Fruit fly (Drosophila melanogaster) whole organism, wandering third instar larva: ENCODE data around the gene CG11656.

ENCODE experiments used
- Abd-B ChIP-seq: fragments of >200 bp; optimal IDR thresholded peaks from 2 replicates; lab custom pipeline; 2017; ENCODE audit warnings: missing biosample characterization, missing genetic modification characterization
- CG9705 ChIP-seq: fragments of 200-800 bp; sonication (Bioruptor generic); optimal IDR thresholded peaks from 2 replicates; lab custom pipeline; 2018; ENCODE audit warnings: missing biosample characterization, mild to moderate bottlenecking, missing genetic modification characterization
- CrebA ChIP-seq: fragments of 200-800 bp; sonication (Bioruptor generic); optimal IDR thresholded peaks from 2 replicates; lab custom pipeline; 2016; ENCODE audit warnings: missing biosample characterization, mild to moderate bottlenecking, missing genetic modification characterization, borderline replicate concordance
- Dfd ChIP-seq: fragments of >200 bp; optimal IDR thresholded peaks from 2 replicates; lab custom pipeline; 2017; ENCODE audit warnings: missing biosample characterization, missing genetic modification characterization
- Dif ChIP-seq: fragments of 200-275, 200-300 bp; sonication (Bioruptor generic); optimal IDR thresholded peaks from 2 replicates; lab custom pipeline; 2018; ENCODE audit warnings: missing biosample characterization, missing genetic modification characterization; ENCODE audit not compliant: partially characterized antibody
- GATAd ChIP-seq: sonication (Bioruptor generic); optimal IDR thresholded peaks from 2 replicates; lab custom pipeline; 2016; ENCODE audit warnings: missing biosample characterization, missing genetic modification characterization
- HLH106 ChIP-seq: fragments of 200-800 bp; optimal IDR thresholded peaks from 3 replicates; lab custom pipeline; 2019; ENCODE audit warnings: missing biosample characterization, mild to moderate bottlenecking, missing genetic modification characterization, moderate library complexity
- Hnf4 ChIP-seq: fragments of 200-800 bp; sonication (Bioruptor generic); optimal IDR thresholded peaks from 2 replicates; lab custom pipeline; 2016; ENCODE audit warnings: missing biosample characterization, mild to moderate bottlenecking, missing genetic modification characterization
- Hr78 ChIP-seq: fragments of >200 bp; optimal IDR thresholded peaks from 2 replicates; lab custom pipeline; 2017; ENCODE audit warnings: missing biosample characterization, missing genetic modification characterization
- Jra ChIP-seq: sonication (Bioruptor generic); optimal IDR thresholded peaks from 2 replicates; lab custom pipeline; 2016; ENCODE audit warnings: missing biosample characterization, missing genetic modification characterization
- Mio ChIP-seq: sonication (Bioruptor generic); optimal IDR thresholded peaks from 2 replicates; lab custom pipeline; 2016; ENCODE audit warnings: missing biosample characterization, missing genetic modification characterization
- Myc ChIP-seq: fragments of >200 bp; optimal IDR thresholded peaks from 2 replicates; lab custom pipeline; 2017
- N ChIP-seq: fragments of >200 bp; optimal IDR thresholded peaks from 2 replicates; lab custom pipeline; 2018; ENCODE audit warnings: missing biosample characterization, missing external identifiers, missing genetic modification characterization
- OdsH ChIP-seq: fragments of 200-800 bp; sonication (Bioruptor generic); optimal IDR thresholded peaks from 2 replicates; lab custom pipeline; 2016; ENCODE audit warnings: missing biosample characterization, mild to moderate bottlenecking, missing genetic modification characterization
- Rel ChIP-seq, 2 experiments: fragments of 200-800 bp; sonication (Bioruptor generic) in 1 of 2; optimal IDR thresholded peaks; 2 replicates in 1 of 2; 3 replicates in 1 of 2; lab custom pipeline; 2016 to 2019; ENCODE audit warnings: mild to moderate bottlenecking in 2 of 2, missing biosample characterization in 2 of 2, missing genetic modification characterization in 2 of 2, moderate library complexity in 1 of 2
- Sp1 ChIP-seq: fragments of 200-800 bp; sonication (Bioruptor generic); optimal IDR thresholded peaks from 3 replicates; lab custom pipeline; 2019; ENCODE audit warnings: missing biosample characterization, mild to moderate bottlenecking, missing genetic modification characterization, moderate library complexity
- Vsx2 ChIP-seq: fragments of 200-300, 225-300 bp; sonication (Bioruptor generic); optimal IDR thresholded peaks from 2 replicates; lab custom pipeline; 2018; ENCODE audit warnings: missing biosample characterization, missing genetic modification characterization; ENCODE audit not compliant: partially characterized antibody
- brk ChIP-seq: fragments of 200-800 bp; sonication (Bioruptor generic); optimal IDR thresholded peaks from 2 replicates; lab custom pipeline; 2016; ENCODE audit warnings: missing biosample characterization, mild to moderate bottlenecking, missing genetic modification characterization
- dl ChIP-seq, 2 experiments: fragments of 175-275, 200-275 bp in 1 of 2; fragments of 200-275 bp in 1 of 2; sonication (Bioruptor generic); optimal IDR thresholded peaks; lab custom pipeline; 2018; ENCODE audit warnings: mild to moderate bottlenecking in 2 of 2, missing biosample characterization in 2 of 2, missing genetic modification characterization in 2 of 2, moderate library complexity in 2 of 2; ENCODE audit not compliant: partially characterized antibody in 2 of 2, insufficient read depth in 1 of 2
- dmrt93B ChIP-seq: fragments of 200-800 bp; sonication (Bioruptor generic); optimal IDR thresholded peaks from 2 replicates; lab custom pipeline; 2018; ENCODE audit warnings: missing biosample characterization, mild to moderate bottlenecking, missing genetic modification characterization
- dsf ChIP-seq: sonication (Bioruptor generic); optimal IDR thresholded peaks from 2 replicates; lab custom pipeline; 2016; ENCODE audit warnings: missing biosample characterization, missing genetic modification characterization, borderline replicate concordance
- ey ChIP-seq: fragments of 200-800 bp; sonication (Bioruptor generic); optimal IDR thresholded peaks from 2 replicates; lab custom pipeline; 2016; ENCODE audit warnings: missing biosample characterization, missing genetic modification characterization
- foxo ChIP-seq, 2 experiments: fragments of 200-800 bp; sonication (Bioruptor generic); optimal IDR thresholded peaks; 2 replicates in 1 of 2; 3 replicates in 1 of 2; lab custom pipeline; 2016 to 2017; ENCODE audit warnings: missing biosample characterization in 2 of 2, missing genetic modification characterization in 2 of 2
- fru ChIP-seq: fragments of 200-800 bp; sonication (Bioruptor generic); optimal IDR thresholded peaks from 3 replicates; lab custom pipeline; 2016; ENCODE audit warnings: missing biosample characterization, mild to moderate bottlenecking, missing genetic modification characterization
- h ChIP-seq: fragments of 200-800 bp; sonication (Bioruptor generic); optimal IDR thresholded peaks from 3 replicates; lab custom pipeline; 2016; ENCODE audit warnings: missing biosample characterization, mild to moderate bottlenecking, missing genetic modification characterization
- jim ChIP-seq: fragments of 175-275, 200-325 bp; sonication (Bioruptor generic); optimal IDR thresholded peaks from 2 replicates; lab custom pipeline; 2016; ENCODE audit warnings: missing biosample characterization, mild to moderate bottlenecking, missing genetic modification characterization
- pan ChIP-seq: fragments of >200 bp; optimal IDR thresholded peaks from 2 replicates; lab custom pipeline; 2017
- psq ChIP-seq: fragments of 200-800 bp; sonication (Bioruptor generic); optimal IDR thresholded peaks from 3 replicates; lab custom pipeline; 2017; ENCODE audit warnings: missing biosample characterization, mild to moderate bottlenecking, missing genetic modification characterization, moderate library complexity
- rgr ChIP-seq: fragments of 200-800 bp; sonication (Bioruptor generic); optimal IDR thresholded peaks from 3 replicates; lab custom pipeline; 2016; ENCODE audit warnings: missing biosample characterization, mild to moderate bottlenecking, missing genetic modification characterization
- sage ChIP-seq: fragments of 200-800 bp; sonication (Bioruptor generic); optimal IDR thresholded peaks from 2 replicates; lab custom pipeline; 2016; ENCODE audit warnings: missing biosample characterization, mild to moderate bottlenecking, missing genetic modification characterization
- sv ChIP-seq: fragments of 200-800 bp; sonication (Bioruptor generic); optimal IDR thresholded peaks from 3 replicates; lab custom pipeline; 2016; ENCODE audit warnings: missing biosample characterization, missing genetic modification characterization
- tai ChIP-seq: sonication (Bioruptor generic); optimal IDR thresholded peaks from 2 replicates; lab custom pipeline; 2016; ENCODE audit warnings: missing biosample characterization, missing genetic modification characterization
- usp ChIP-seq: fragments of >200 bp; optimal IDR thresholded peaks from 2 replicates; lab custom pipeline; 2017; ENCODE audit warnings: missing biosample characterization, missing genetic modification characterization

Gene CG11656

DNA sequence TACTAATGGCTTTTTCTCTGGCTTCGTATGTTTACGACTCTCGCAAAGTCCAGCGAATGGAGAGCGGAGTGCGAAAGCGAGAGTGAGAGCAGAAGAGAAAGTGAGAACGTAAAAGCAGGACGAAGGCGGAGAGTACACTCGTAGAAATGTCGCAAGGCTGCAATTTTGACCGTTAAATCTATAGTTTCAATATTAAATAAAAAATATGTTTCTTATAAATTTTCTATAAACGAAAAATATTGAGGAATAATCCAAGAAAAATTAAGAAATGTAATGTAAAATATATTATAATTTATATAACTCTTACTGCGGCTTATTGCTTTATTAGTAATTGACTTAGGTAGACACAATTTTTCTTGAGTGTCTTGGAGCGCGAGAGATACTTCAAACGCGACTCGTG lies 35.2 kb upstream of the CG11656 start:
- TF ChIP-seq rgr (GFP tag; lab: Kevin White, UChicago): peak; percentile 1
- no peak for TF ChIP-seq Mio (GFP tag; lab: Kevin White, UChicago)
- peak; percentile 26 for TF ChIP-seq Dif (GFP tag; lab: Kevin White, UChicago)
- TF ChIP-seq OdsH (GFP tag; lab: Kevin White, UChicago): peak; percentile 47
- peak in 1 of 2 experiments; percentile 53 for TF ChIP-seq foxo (GFP tag; optimal IDR thresholded peaks at IDR 0.05; lab: Kevin White, UChicago)
- no peak for TF ChIP-seq GATAd (GFP tag; lab: Kevin White, UChicago)
- TF ChIP-seq psq: peak; percentile 23
- no peak for TF ChIP-seq sv
- TF ChIP-seq ey (GFP tag; lab: Kevin White, UChicago): no peak
- no peak for TF ChIP-seq dmrt93B (GFP tag; lab: Kevin White, UChicago)
- TF ChIP-seq fru (GFP tag; lab: Kevin White, UChicago): peak; percentile 33
- TF ChIP-seq, all 38 proteins: peak for 6

- TF ChIP-seq tai (GFP tag; lab: Kevin White, UChicago) (no peak), Dfd (GFP tag; lab: Kevin White, UChicago) (peak; percentile 95)
Observed at dm6 chr3R:12975223-12975622, 34.5 kb upstream of the CG11656 start.

DNA sequence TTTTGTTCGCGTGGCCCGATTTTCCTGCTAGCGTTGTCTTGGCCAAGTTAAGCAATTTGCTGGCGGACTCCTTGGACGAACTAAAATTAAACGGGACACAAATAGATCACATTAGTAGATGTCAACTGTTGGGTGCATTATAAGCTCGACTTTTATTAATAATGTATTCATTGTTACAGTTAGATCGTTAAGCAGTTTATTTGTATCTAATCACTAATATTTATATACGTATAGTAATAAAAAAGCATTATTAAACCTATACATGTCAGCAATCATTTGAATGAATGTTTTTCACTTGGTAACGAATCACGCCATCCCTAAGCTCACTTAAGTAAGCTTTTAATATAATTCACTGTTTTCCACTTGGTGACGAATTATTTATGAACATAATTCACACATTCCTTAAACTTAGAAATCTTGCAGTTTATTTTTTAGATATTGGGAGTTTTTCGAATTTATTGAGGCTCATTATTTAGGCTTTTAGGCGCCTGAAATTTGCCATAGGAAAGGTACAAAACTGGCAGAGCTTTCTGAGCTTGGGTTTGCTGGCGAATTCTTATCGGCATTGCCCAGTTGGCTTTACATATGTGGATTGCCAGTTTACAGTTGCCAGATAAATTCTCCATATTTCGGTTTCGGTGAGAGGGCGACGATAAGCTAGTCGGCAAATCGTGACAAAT lies 32.2 kb upstream of the CG11656 start, which contains the start of the genes CG7381 and CG7091:
Gene CG7381, minus strand, starts transcription at position 101 of the 680 bp plus-strand sequence.
Gene CG7091, plus strand, starts transcription at position 630 of the 680 bp plus-strand sequence.
- no peak for TF ChIP-seq tai (GFP tag; lab: Kevin White, UChicago)
- TF ChIP-seq Hnf4 (GFP tag; lab: Kevin White, UChicago): no peak
- TF ChIP-seq pan (lab: Kevin White, UChicago): no peak
- TF ChIP-seq Dfd (GFP tag; lab: Kevin White, UChicago): no peak
- TF ChIP-seq psq: no peak
- TF ChIP-seq CrebA (GFP tag; lab: Kevin White, UChicago): no peak
- no peak for TF ChIP-seq Myc (lab: Kevin White, UChicago)

DNA sequence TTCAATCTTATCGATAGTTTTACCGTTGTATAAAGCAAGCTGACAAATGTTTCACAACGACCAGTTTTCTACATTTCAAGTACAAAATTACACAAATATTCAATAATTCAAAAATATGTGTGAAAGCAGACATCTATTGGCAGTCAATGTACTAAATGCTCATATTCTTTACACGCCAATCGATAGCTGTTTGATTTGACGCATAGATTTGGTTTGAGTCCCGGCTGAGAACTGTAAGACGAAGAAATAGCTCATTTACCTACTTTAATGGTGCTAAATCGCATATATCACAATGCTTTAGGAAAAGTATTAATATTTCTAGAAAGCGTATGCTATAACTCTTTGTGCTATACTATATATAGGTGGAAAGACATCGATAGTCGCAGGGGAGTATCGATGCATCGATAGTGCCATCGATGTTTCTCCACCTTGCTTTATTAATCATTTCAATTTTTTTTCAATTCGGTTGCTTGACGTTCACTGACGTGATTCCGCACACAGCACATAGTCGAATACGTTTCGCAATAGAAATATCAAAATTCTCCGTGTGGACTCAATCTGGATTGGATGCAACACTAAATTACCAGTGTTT lies 29.0 kb upstream of the CG11656 start, which contains the start of gene Paip2:
Gene Paip2, plus strand, starts transcription at position 165 of the 592 bp plus-strand sequence.
- TF ChIP-seq Myc (lab: Kevin White, UChicago) (peak; percentile 26), psq (peak; percentile 20), Jra (GFP tag; lab: Kevin White, UChicago) (peak; percentile 19), foxo (GFP tag; optimal IDR thresholded peaks at IDR 0.05; lab: Kevin White, UChicago) (no peak), h (GFP tag; lab: Kevin White, UChicago) (peak; percentile 26), Sp1 (peak; percentile 0), usp (GFP tag; lab: Kevin White, UChicago) (no peak), pan (lab: Kevin White, UChicago) (no peak), Hnf4 (GFP tag; lab: Kevin White, UChicago) (peak; percentile 32), Dfd (GFP tag; lab: Kevin White, UChicago) (no peak), brk (peak; percentile 51), Rel (GFP tag; optimal IDR thresholded peaks at IDR 0.05; lab: Kevin White, UChicago) (no peak), Rel (tag; optimal IDR thresholded peaks at IDR 0.05; lab: Kevin White, UChicago) (peak; percentile 46), tai (GFP tag; lab: Kevin White, UChicago) (peak; percentile 24), rgr (GFP tag; lab: Kevin White, UChicago) (peak; percentile 14), dsf (GFP tag; lab: Kevin White, UChicago) (no peak), N (no peak)

- TF ChIP-seq Hnf4 (GFP tag; lab: Kevin White, UChicago) (no peak), sage (GFP tag; lab: Kevin White, UChicago) (no peak), ey (GFP tag; lab: Kevin White, UChicago) (peak; percentile 22), Abd-B (GFP tag; lab: Kevin White, UChicago) (no peak), Sp1 (peak; percentile 74), dmrt93B (GFP tag; lab: Kevin White, UChicago) (peak; percentile 28), Vsx2 (GFP tag; lab: Kevin White, UChicago) (no peak), dl (GFP tag; optimal IDR thresholded peaks at IDR 0.05; lab: Kevin White, UChicago; ENCODE audit: insufficient read depth in 1 of 2, partially characterized antibody in 2 of 2) (no peak), Rel (GFP tag; optimal IDR thresholded peaks at IDR 0.05; lab: Kevin White, UChicago) (no peak), Rel (tag; optimal IDR thresholded peaks at IDR 0.05; lab: Kevin White, UChicago) (no peak), jim (GFP tag; lab: Kevin White, UChicago) (peak; percentile 64), pan (lab: Kevin White, UChicago) (no peak), foxo (GFP tag; optimal IDR thresholded peaks at IDR 0.05; lab: Kevin White, UChicago) (peak in 1 of 2 experiments; percentile 72), Hr78 (GFP tag; lab: Kevin White, UChicago) (no peak), HLH106 (tag; lab: Kevin White, UChicago) (peak; percentile 69), Myc (lab: Kevin White, UChicago) (no peak), psq (peak; percentile 18), CG9705 (GFP tag; lab: Kevin White, UChicago) (peak; percentile 31), N (peak; percentile 33), sv (peak; percentile 33), Jra (GFP tag; lab: Kevin White, UChicago) (no peak), rgr (GFP tag; lab: Kevin White, UChicago) (peak; percentile 46), fru (GFP tag; lab: Kevin White, UChicago) (peak; percentile 63), GATAd (GFP tag; lab: Kevin White, UChicago) (no peak), Dfd (GFP tag; lab: Kevin White, UChicago) (no peak)
Observed at dm6 chr3R:12981334-12982166, 28.1 kb upstream of the CG11656 start.
